Fruit fly (Drosophila melanogaster) whole organism, adult: ENCODE results near the gene GluRIB.

Experiments
- CG14711 ChIP-seq: fragments of 200-800 bp; sonication (Bioruptor generic); optimal IDR thresholded peaks from 2 replicates; lab custom pipeline; 2018; ENCODE audit warnings: missing biosample characterization, mild to moderate bottlenecking, missing genetic modification characterization, moderate library complexity
- CG5204 ChIP-seq: fragments of 200-800 bp; sonication (Bioruptor generic); optimal IDR thresholded peaks from 2 replicates; lab custom pipeline; 2016; ENCODE audit warnings: missing biosample characterization, missing genetic modification characterization
- CG7101 ChIP-seq: fragments of 200-800 bp; sonication (Bioruptor generic); optimal IDR thresholded peaks from 2 replicates; lab custom pipeline; 2018; ENCODE audit warnings: missing biosample characterization, mild to moderate bottlenecking, missing genetic modification characterization, moderate library complexity
- Crg-1 ChIP-seq: fragments of 200-800 bp; sonication (Bioruptor generic); optimal IDR thresholded peaks from 2 replicates; lab custom pipeline; 2016; ENCODE audit warnings: missing biosample characterization, missing genetic modification characterization
- Hr96 ChIP-seq: fragments of 200-800 bp; sonication (Bioruptor generic); optimal IDR thresholded peaks from 2 replicates; lab custom pipeline; 2016; ENCODE audit warnings: missing biosample characterization, missing genetic modification characterization
- bab1 ChIP-seq: fragments of 200-800 bp; sonication (Bioruptor generic); optimal IDR thresholded peaks from 3 replicates; lab custom pipeline; 2019; ENCODE audit warnings: missing biosample characterization, mild to moderate bottlenecking, missing genetic modification characterization, moderate library complexity
- cic ChIP-seq: fragments of 200-800 bp; sonication (Bioruptor generic); optimal IDR thresholded peaks from 2 replicates; lab custom pipeline; 2017; ENCODE audit warnings: missing biosample characterization, mild to moderate bottlenecking, missing genetic modification characterization, moderate library complexity
- kay ChIP-seq: fragments of 200-800 bp; sonication (Bioruptor generic); peaks from one replicate; lab custom pipeline; 2016; ENCODE audit warnings: missing biosample characterization, missing genetic modification characterization, borderline replicate concordance
- toe ChIP-seq: fragments of 200-800 bp; sonication (Bioruptor generic); optimal IDR thresholded peaks from 2 replicates; lab custom pipeline; 2016; ENCODE audit warnings: missing biosample characterization, missing genetic modification characterization

DNA sequence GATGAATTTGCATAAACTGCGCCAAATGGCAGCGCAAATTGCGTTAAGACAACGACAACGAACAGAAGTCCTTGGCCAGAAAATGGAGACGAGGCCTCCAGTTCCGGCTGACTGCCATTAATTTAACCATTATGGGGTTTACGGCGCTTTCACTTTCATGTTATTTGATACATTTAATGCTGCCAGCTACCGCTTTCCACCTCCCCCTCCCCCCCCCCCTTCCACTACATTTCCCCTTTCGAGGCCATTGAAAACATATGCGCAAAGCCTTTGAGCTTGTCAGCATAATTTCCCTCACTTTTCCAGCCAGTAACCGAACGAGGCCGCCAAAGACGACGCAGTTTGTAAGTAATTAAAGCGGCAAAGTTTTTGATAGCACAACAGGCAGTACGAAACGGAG, 10.5 kb downstream of the GluRIB start:
- TF ChIP-seq kay (no peak), Hr96 (GFP tag; lab: Kevin White, UChicago) (no peak), toe (GFP tag; lab: Kevin White, UChicago) (no peak), CG14711 (tag; lab: Kevin White, UChicago) (no peak), cic (GFP tag; lab: Kevin White, UChicago) (no peak), CG5204 (GFP tag; lab: Kevin White, UChicago) (no peak), Crg-1 (GFP tag; lab: Kevin White, UChicago) (no peak), bab1 (no peak), CG7101 (tag; lab: Kevin White, UChicago) (no peak)
